Fruit fly (Drosophila melanogaster) whole organism, pupa: Measurements from ENCODE around the gene SC35.

ENCODE experiments used
- CG10348 ChIP-seq: fragments of 200-800 bp; sonication (Bioruptor generic); IDR thresholded peaks from 2 replicates; pipeline ENCODE4 v1.3.6; 2022; ENCODE audit warnings: missing biosample characterization, missing genetic modification characterization
- CG12605 ChIP-seq: fragments of 200-800 bp; sonication (Bioruptor generic); IDR thresholded peaks from 2 replicates; pipeline ENCODE4 v1.3.6; 2022; ENCODE audit warnings: missing biosample characterization, missing genetic modification characterization
- CG13204 ChIP-seq: fragments of 200-800 bp; sonication (Bioruptor generic); optimal IDR thresholded peaks from 2 replicates; lab custom pipeline; 2018; ENCODE audit warnings: missing biosample characterization, mild to moderate bottlenecking, missing genetic modification characterization, moderate library complexity
- CG14655 ChIP-seq: fragments of 200-800 bp; sonication (Bioruptor generic); optimal IDR thresholded peaks from 3 replicates; lab custom pipeline; 2017; ENCODE audit warnings: mild to moderate bottlenecking, missing biosample characterization, missing genetic modification reagents, missing genetic modification characterization
- CG15710 ChIP-seq: fragments of 200-800 bp; sonication (Bioruptor generic); optimal IDR thresholded peaks from 2 replicates; lab custom pipeline; 2018; ENCODE audit warnings: missing biosample characterization, mild to moderate bottlenecking, missing genetic modification characterization, moderate library complexity
- CG17806 ChIP-seq: fragments of 200-800 bp; sonication (Bioruptor generic); optimal IDR thresholded peaks from 2 replicates; lab custom pipeline; 2018; ENCODE audit warnings: missing biosample characterization, mild to moderate bottlenecking, missing genetic modification characterization, moderate library complexity
- CG32121 ChIP-seq: fragments of 200-800 bp; sonication (Bioruptor generic); IDR thresholded peaks from 2 replicates; pipeline ENCODE4 v1.3.6; 2022; ENCODE audit warnings: missing biosample characterization, missing genetic modification characterization
- CG34367 ChIP-seq: fragments of 200-800 bp; sonication (Bioruptor generic); optimal IDR thresholded peaks from 2 replicates; lab custom pipeline; 2018; ENCODE audit warnings: missing biosample characterization, mild to moderate bottlenecking, missing genetic modification characterization
- CG4496 ChIP-seq: fragments of 200-800 bp; sonication (Bioruptor generic); IDR thresholded peaks from 3 replicates; pipeline ENCODE4 v1.3.6; 2022; ENCODE audit warnings: missing biosample characterization, missing genetic modification characterization
- CG8159 ChIP-seq: fragments of 200-800 bp; sonication (Bioruptor generic); optimal IDR thresholded peaks from 3 replicates; lab custom pipeline; 2018; ENCODE audit warnings: missing biosample characterization, mild to moderate bottlenecking, missing genetic modification characterization, moderate library complexity
- CG8301 ChIP-seq: fragments of 200-800 bp; sonication (Bioruptor generic); optimal IDR thresholded peaks from 2 replicates; lab custom pipeline; 2018; ENCODE audit warnings: missing biosample characterization, mild to moderate bottlenecking, missing genetic modification characterization
- CG9948 ChIP-seq: fragments of 200-800 bp; sonication (Bioruptor generic); optimal IDR thresholded peaks from 2 replicates; lab custom pipeline; 2018; ENCODE audit warnings: missing biosample characterization, mild to moderate bottlenecking, missing genetic modification characterization, moderate library complexity
- D1 ChIP-seq: fragments of 200-800 bp; sonication (Bioruptor generic); optimal IDR thresholded peaks from 2 replicates; lab custom pipeline; 2018; ENCODE audit warnings: missing biosample characterization, mild to moderate bottlenecking, missing genetic modification characterization, moderate library complexity
- EcR ChIP-seq: fragments of 200-800 bp; sonication (Bioruptor generic); optimal IDR thresholded peaks from 3 replicates; lab custom pipeline; 2019; ENCODE audit warnings: missing biosample characterization, missing genetic modification characterization, mild to moderate bottlenecking, moderate library complexity, missing genetic modification reagents
- Ets98B ChIP-seq: fragments of 200-800 bp; sonication (Bioruptor generic); IDR thresholded peaks from 2 replicates; pipeline ENCODE4 v1.3.6; 2022; ENCODE audit warnings: missing biosample characterization, missing genetic modification characterization
- Pif1A ChIP-seq: fragments of 200-800 bp; sonication (Bioruptor generic); optimal IDR thresholded peaks from 3 replicates; lab custom pipeline; 2016; ENCODE audit warnings: missing biosample characterization, missing genetic modification characterization
- Pif1B ChIP-seq: fragments of 200-800 bp; sonication (Bioruptor generic); optimal IDR thresholded peaks from 3 replicates; lab custom pipeline; 2016; ENCODE audit warnings: missing biosample characterization, missing genetic modification characterization
- Snoo ChIP-seq: fragments of 200-800 bp; sonication (Bioruptor generic); optimal IDR thresholded peaks from 3 replicates; lab custom pipeline; 2017; ENCODE audit warnings: missing biosample characterization, mild to moderate bottlenecking, missing genetic modification characterization, inconsistent platforms
- fd96Ca ChIP-seq: fragments of 200-800 bp; sonication (Bioruptor generic); IDR thresholded peaks from 3 replicates; pipeline ENCODE4 v1.3.6; 2022; ENCODE audit warnings: missing biosample characterization, missing genetic modification characterization
- gl ChIP-seq: fragments of 200-800 bp; sonication (Bioruptor generic); optimal IDR thresholded peaks from 2 replicates; lab custom pipeline; 2018; ENCODE audit warnings: missing biosample characterization, mild to moderate bottlenecking, missing genetic modification characterization
- rn ChIP-seq: fragments of 200-800 bp; sonication (Bioruptor generic); IDR thresholded peaks from 2 replicates; pipeline ENCODE4 v1.3.6; 2022; ENCODE audit warnings: missing biosample characterization, missing genetic modification characterization

Gene SC35

dm6 chr2L:12435976-12436771, 1.7 kb upstream of the SC35 start:
- TF ChIP-seq CG4496 = no peak
- TF ChIP-seq fd96Ca (GFP tag; lab: Robert Waterston, UW) = 0 out of 3 replicates have a peak, but pooled peaks have one; percentile 41
- peak; percentile 92 for TF ChIP-seq EcR (GFP tag; lab: Kevin White, UChicago)
- TF ChIP-seq CG12605 (GFP tag; lab: Robert Waterston, UW) = no peak
- TF ChIP-seq, all 21 proteins: peak for 2

- no peak for TF ChIP-seq D1 (tag; lab: Kevin White, UChicago)
- TF ChIP-seq EcR (GFP tag; lab: Kevin White, UChicago) = peak; percentile 76
Observed at dm6 chr2L:12435428-12435827, 963 bp upstream of the SC35 start.

dm6 chr2L:12433712-12434534, 542 bp downstream of the SC35 start, which contains the start of gene eRF3:
Gene eRF3, plus strand, starts transcription at chr2L:12434452.
- TF ChIP-seq D1 (tag; lab: Kevin White, UChicago) (no peak), Ets98B (GFP tag; lab: Robert Waterston, UW) (peak; percentile 59; the same call in 1 of the 2 replicates), CG8159 (peak; percentile 78), CG4496 (0 out of 3 replicates have a peak, but pooled peaks have one; percentile 25), CG8301 (tag; lab: Kevin White, UChicago) (peak; percentile 33), Pif1B (GFP tag; lab: Kevin White, UChicago) (peak; percentile 22), Snoo (tag; lab: Kevin White, UChicago) (peak; percentile 46), CG34367 (tag; lab: Kevin White, UChicago) (peak; percentile 56), gl (tag; lab: Kevin White, UChicago) (no peak), CG14655 (GFP tag; lab: Kevin White, UChicago) (no peak), CG10348 (GFP tag; lab: Robert Waterston, UW) (peak; percentile 24; the same call in 1 of the 2 replicates), CG17806 (tag; lab: Kevin White, UChicago) (peak; percentile 56), CG12605 (GFP tag; lab: Robert Waterston, UW) (peak; percentile 13), CG9948 (tag; lab: Kevin White, UChicago) (peak; percentile 64), CG13204 (no peak), CG32121 (GFP tag; lab: Robert Waterston, UW) (peak; percentile 56), CG15710 (peak; percentile 73), fd96Ca (GFP tag; lab: Robert Waterston, UW) (peak; percentile 10; the same call in 2 of the 3 replicates)

- TF ChIP-seq CG9948 (tag; lab: Kevin White, UChicago) (no peak), CG32121 (GFP tag; lab: Robert Waterston, UW) (no peak), CG15710 (no peak), CG14655 (GFP tag; lab: Kevin White, UChicago) (no peak), Snoo (tag; lab: Kevin White, UChicago) (no peak), CG13204 (no peak), CG4496 (no peak), D1 (tag; lab: Kevin White, UChicago) (no peak), CG10348 (GFP tag; lab: Robert Waterston, UW) (no peak), CG17806 (tag; lab: Kevin White, UChicago) (no peak), EcR (GFP tag; lab: Kevin White, UChicago) (no peak)
Observed at dm6 chr2L:12430792-12431191, 3.7 kb downstream of the SC35 start, which contains the start of gene CG5435. Gene CG5435, minus strand, starts transcription at chr2L:12430892.

dm6 chr2L:12427487-12428101, 6.9 kb downstream of the SC35 start, which contains the start of the genes CG5446 and Trm1:
Gene CG5446, minus strand, starts transcription at chr2L:12427709.
Gene Trm1, plus strand, starts transcription at chr2L:12428028.
- peak; percentile 54 for TF ChIP-seq CG17806 (tag; lab: Kevin White, UChicago)
- TF ChIP-seq CG9948 (tag; lab: Kevin White, UChicago) = peak; percentile 64
- TF ChIP-seq CG8301 (tag; lab: Kevin White, UChicago) = peak; percentile 36
- peak; percentile 54; the same call in 1 of the 2 replicates for TF ChIP-seq CG32121 (GFP tag; lab: Robert Waterston, UW)
- no peak for TF ChIP-seq CG4496
- no peak for TF ChIP-seq CG14655 (GFP tag; lab: Kevin White, UChicago)
- no peak for TF ChIP-seq EcR (GFP tag; lab: Kevin White, UChicago)
- no peak for TF ChIP-seq D1 (tag; lab: Kevin White, UChicago)
- TF ChIP-seq Pif1A (GFP tag; lab: Kevin White, UChicago) = peak; percentile 44
- TF ChIP-seq Pif1B (GFP tag; lab: Kevin White, UChicago) = peak; percentile 46
- no peak for TF ChIP-seq rn (GFP tag; lab: Robert Waterston, UW)
- TF ChIP-seq CG12605 (GFP tag; lab: Robert Waterston, UW) = no peak
- peak; percentile 55 for TF ChIP-seq Snoo (tag; lab: Kevin White, UChicago)
- no peak for TF ChIP-seq CG10348 (GFP tag; lab: Robert Waterston, UW)
- peak; percentile 66 for TF ChIP-seq CG15710
- TF ChIP-seq gl (tag; lab: Kevin White, UChicago) = no peak
- peak; percentile 58 for TF ChIP-seq Ets98B (GFP tag; lab: Robert Waterston, UW)
- TF ChIP-seq fd96Ca (GFP tag; lab: Robert Waterston, UW) = no peak
- TF ChIP-seq CG13204 = no peak
- TF ChIP-seq CG8159 = peak; percentile 75
- peak; percentile 27 for TF ChIP-seq CG34367 (tag; lab: Kevin White, UChicago)
- TF ChIP-seq, all 21 proteins: peak for 11
